Worm (Caenorhabditis elegans): Measurements from ENCODE around the gene F07F6.4.

F07F6.4 gene

ce11 chrII:5414040-5414439 is 15.3 kb downstream of the F07F6.4 start, which contains the start of the genes EEED8.14 and EEED8.3 (continued):
- TF ChIP-seq athp-1 (tag; optimal IDR thresholded peaks at IDR 0.05), result no peak
- no peak for TF ChIP-seq hlh-26 (GFP tag; conservative IDR thresholded peaks at IDR 0.05)
- no peak for TF ChIP-seq efl-1 (GFP tag; optimal IDR thresholded peaks at IDR 0.05)
- no peak for TF ChIP-seq atf-7 (tag; optimal IDR thresholded peaks at IDR 0.05)
- no peak for TF ChIP-seq nfya-2 (GFP tag; IDR thresholded peaks at IDR 0.05)

- no peak for TF ChIP-seq let-607 (tag; optimal IDR thresholded peaks at IDR 0.05)
- no peak for TF ChIP-seq hlh-12 (tag; optimal IDR thresholded peaks at IDR 0.05)
- TF ChIP-seq B0035.1 (tag; optimal IDR thresholded peaks at IDR 0.05), result no peak
- no peak for TF ChIP-seq madf-10 (tag; optimal IDR thresholded peaks at IDR 0.05)
- TF ChIP-seq F33H1.4 (GFP tag; IDR thresholded peaks at IDR 0.05), result no peak
- no peak for TF ChIP-seq ceh-79 (tag; optimal IDR thresholded peaks at IDR 0.05)
Observed at ce11 chrII:5412467-5412866, 16.9 kb downstream of the F07F6.4 start, which contains the start of the genes EEED8.13 and EEED8.18. TSS of gene EEED8.13 (minus strand) at chrII:5412567. TSS of gene EEED8.18 (minus strand) at chrII:5412610.

- TF ChIP-seq Y67H2A.10 (GFP tag; conservative IDR thresholded peaks at IDR 0.05) (no peak), lin-54 (GFP tag; optimal IDR thresholded peaks at IDR 0.05) (no peak), nhr-90 (tag; optimal IDR thresholded peaks at IDR 0.05) (no peak)
Observed at ce11 chrII:5408924-5409323, 20.4 kb downstream of the F07F6.4 start, which contains the start of the genes EEED8.12 and EEED8.4. TSS of gene EEED8.12 (minus strand) at chrII:5409024. TSS of gene EEED8.4 (plus strand) at chrII:5409319.

ce11 chrII:5407548-5407947 is 21.8 kb downstream of the F07F6.4 start, which contains the start of gene clec-141:
TSS of gene clec-141 (minus strand) at chrII:5407648.
- TF ChIP-seq madf-10 (tag; optimal IDR thresholded peaks at IDR 0.05) (no peak), T07F8.4 (tag; optimal IDR thresholded peaks at IDR 0.05) (no peak)

- TF ChIP-seq mcd-1 (GFP tag; IDR thresholded peaks at IDR 0.05) (no peak), lin-26 (GFP tag; IDR thresholded peaks at IDR 0.05) (no peak), rpc-1 (optimal IDR thresholded peaks at IDR 0.05) (peak; percentile 14), rpc-1 (tag; optimal IDR thresholded peaks at IDR 0.05) (no peak), F23B12.7 (tag; optimal IDR thresholded peaks at IDR 0.05; ENCODE audit: insufficient read depth) (no peak), zim-3 (tag; optimal IDR thresholded peaks at IDR 0.05) (no peak), snpc-1.3 (tag; optimal IDR thresholded peaks at IDR 0.05; ENCODE audit: insufficient read depth) (peak; percentile 23), pha-4 (tag; optimal IDR thresholded peaks at IDR 0.05) (peak; percentile 22)
Observed at ce11 chrII:5399201-5399600, 30.2 kb downstream of the F07F6.4 start, which contains the start of gene mog-5. TSS of gene mog-5 (plus strand) at chrII:5399538.

ce11 chrII:5398779-5399178 is 30.6 kb downstream of the F07F6.4 start, which contains the start of gene fbxl-3:
TSS of gene fbxl-3 (minus strand) at chrII:5398902.
- TF ChIP-seq athp-1 (tag; optimal IDR thresholded peaks at IDR 0.05) (no peak), hmg-1.2 (GFP tag; IDR thresholded peaks at IDR 0.05) (peak; percentile 83; the same call in 1 of the 2 replicates)

- no peak for TF ChIP-seq nhr-120 (GFP tag; IDR thresholded peaks at IDR 0.05)
- TF ChIP-seq Y79H2A.3 (GFP tag; conservative IDR thresholded peaks at IDR 0.05), result no peak
- TF ChIP-seq Y95B8A.8 (GFP tag; IDR thresholded peaks at IDR 0.05), result no peak
- TF ChIP-seq madf-6 (GFP tag; IDR thresholded peaks at IDR 0.05), result no peak
- TF ChIP-seq unc-62 (GFP tag; optimal IDR thresholded peaks at IDR 0.05), result no peak
- TF ChIP-seq F55B11.4 (tag; optimal IDR thresholded peaks at IDR 0.05; ENCODE audit: borderline replicate concordance, insufficient read depth), result no peak
- TF ChIP-seq die-1 (tag; optimal IDR thresholded peaks at IDR 0.05), result no peak
- TF ChIP-seq ceh-79 (tag; optimal IDR thresholded peaks at IDR 0.05), result no peak
- TF ChIP-seq madf-10 (tag; optimal IDR thresholded peaks at IDR 0.05), result no peak
- no peak for TF ChIP-seq ztf-25 (GFP tag; IDR thresholded peaks at IDR 0.05)
- TF ChIP-seq attf-6 (GFP tag; IDR thresholded peaks at IDR 0.05), result no peak
- TF ChIP-seq sea-2 (GFP tag; IDR thresholded peaks at IDR 0.05), result no peak
- TF ChIP-seq dpl-1 (GFP tag; optimal IDR thresholded peaks at IDR 0.05), result no peak
- TF ChIP-seq lin-54 (GFP tag; optimal IDR thresholded peaks at IDR 0.05), result no peak
- no peak for TF ChIP-seq B0035.1 (tag; optimal IDR thresholded peaks at IDR 0.05)
- no peak for TF ChIP-seq somi-1 (GFP tag; optimal IDR thresholded peaks at IDR 0.05)
- no peak for TF ChIP-seq sdz-38 (tag; optimal IDR thresholded peaks at IDR 0.05)
Observed at ce11 chrII:5395594-5395993, 33.8 kb downstream of the F07F6.4 start, which contains the start of gene pink-1. TSS of gene pink-1 (minus strand) at chrII:5395694.
